Fruit fly (Drosophila melanogaster): Measurements from ENCODE around the gene Polr2C.

- TF ChIP-seq psq (optimal IDR thresholded peaks at IDR 0.05) (no peak), pan (optimal IDR thresholded peaks at IDR 0.05) (no peak), usp (GFP tag; optimal IDR thresholded peaks at IDR 0.05) (no peak), CG8478 (optimal IDR thresholded peaks at IDR 0.05) (no peak), Dll (optimal IDR thresholded peaks at IDR 0.05) (no peak)
Measured at dm6 chr2L:13841508-13841907, 8.4 kb downstream of the Polr2C start, which contains the start of gene CG33307.
